Fruit fly (Drosophila melanogaster) whole organism, embryonic: Measurements from ENCODE around the gene Psf2.

ENCODE experiments used
- Atf3 ChIP-seq: fragments of 200-800 bp; sonication (Bioruptor generic); optimal IDR thresholded peaks from 3 replicates; lab custom pipeline; 2016; ENCODE audit warnings: missing biosample characterization, missing genetic modification characterization
- B-H2 ChIP-seq: fragments of 200-800 bp; sonication (Bioruptor generic); optimal IDR thresholded peaks from 2 replicates; lab custom pipeline; 2018; ENCODE audit warnings: missing biosample characterization, mild to moderate bottlenecking, missing genetic modification characterization
- CG10366 ChIP-seq: fragments of 200-800 bp; sonication (Bioruptor generic); IDR thresholded peaks from 2 replicates; pipeline ENCODE4 v1.3.6; 2022; ENCODE audit warnings: missing biosample characterization, missing genetic modification characterization
- CG12104 ChIP-seq: fragments of 200-800 bp; sonication (Bioruptor generic); optimal IDR thresholded peaks from 3 replicates; lab custom pipeline; 2016; ENCODE audit warnings: missing biosample characterization, missing genetic modification characterization
- CG13287 ChIP-seq: fragments of 200-800 bp; sonication (Bioruptor generic); IDR thresholded peaks from 2 replicates; pipeline ENCODE4 v1.3.6; 2022; ENCODE audit warnings: missing biosample characterization, missing genetic modification characterization; ENCODE audit not compliant: partially characterized antibody
- CG13424 ChIP-seq: fragments of 200-800 bp; sonication (Bioruptor generic); optimal IDR thresholded peaks from 2 replicates; lab custom pipeline; 2019; ENCODE audit warnings: missing biosample characterization, mild to moderate bottlenecking, missing genetic modification characterization, moderate library complexity
- CG13894 ChIP-seq: fragments of 200-800 bp; sonication (Bioruptor generic); optimal IDR thresholded peaks from 3 replicates; lab custom pipeline; 2018; ENCODE audit warnings: missing biosample characterization, mild to moderate bottlenecking, missing genetic modification characterization, moderate library complexity
- CG17359 ChIP-seq: fragments of 200-800 bp; sonication (Bioruptor generic); optimal IDR thresholded peaks from 3 replicates; lab custom pipeline; 2018; ENCODE audit warnings: missing biosample characterization, mild to moderate bottlenecking, missing genetic modification characterization, moderate library complexity
- CG17612 ChIP-seq: fragments of 200-800 bp; sonication (Bioruptor generic); IDR thresholded peaks from 2 replicates; pipeline ENCODE4 v1.3.6; 2022; ENCODE audit warnings: missing biosample characterization, missing genetic modification characterization
- CG17829 ChIP-seq: fragments of 200-800 bp; optimal IDR thresholded peaks from 2 replicates; lab custom pipeline; 2019; ENCODE audit warnings: missing biosample characterization, mild to moderate bottlenecking, missing genetic modification characterization, moderate library complexity
- CG18599 ChIP-seq: fragments of 200-800 bp; sonication (Bioruptor generic); optimal IDR thresholded peaks from 3 replicates; lab custom pipeline; 2017; ENCODE audit warnings: missing biosample characterization, missing genetic modification characterization, mild to moderate bottlenecking, moderate library complexity, missing genetic modification reagents
- CG2120 ChIP-seq: fragments of 200-800 bp; sonication (Bioruptor generic); optimal IDR thresholded peaks from 3 replicates; lab custom pipeline; 2016; ENCODE audit warnings: missing biosample characterization, missing genetic modification characterization
- CG31224 ChIP-seq: fragments of 200-800 bp; sonication (Bioruptor generic); IDR thresholded peaks from 2 replicates; pipeline ENCODE4 v1.3.6; 2022; ENCODE audit warnings: missing biosample characterization, missing genetic modification characterization
- CG32532 ChIP-seq: fragments of 200-800 bp; sonication (Bioruptor generic); IDR thresholded peaks from 2 replicates; pipeline ENCODE4 v1.3.6; 2022; ENCODE audit warnings: missing biosample characterization, missing genetic modification characterization
- CG4328 ChIP-seq: fragments of 200-800 bp; sonication (Bioruptor generic); optimal IDR thresholded peaks from 3 replicates; lab custom pipeline; 2017; ENCODE audit warnings: missing biosample characterization, missing genetic modification reagents, missing genetic modification characterization
- CG9215 ChIP-seq: fragments of 200-800 bp; sonication (Bioruptor generic); IDR thresholded peaks from 2 replicates; pipeline ENCODE4 v1.3.6; 2022; ENCODE audit warnings: missing biosample characterization, missing genetic modification characterization
- Ets65A ChIP-seq: fragments of 200-800 bp; sonication (Bioruptor generic); peaks from one replicate; lab custom pipeline; 2016; ENCODE audit warnings: missing biosample characterization, missing genetic modification characterization
- Fer3 ChIP-seq: fragments of 200-800 bp; sonication (Bioruptor generic); optimal IDR thresholded peaks from 2 replicates; lab custom pipeline; 2018; ENCODE audit warnings: missing biosample characterization, mild to moderate bottlenecking, missing genetic modification characterization, moderate library complexity
- HLH54F ChIP-seq: fragments of 200-800 bp; sonication (Bioruptor generic); optimal IDR thresholded peaks from 3 replicates; lab custom pipeline; 2016; ENCODE audit warnings: missing biosample characterization, missing genetic modification characterization
- Hmr ChIP-seq: fragments of 200-800 bp; sonication (Bioruptor generic); optimal IDR thresholded peaks from 3 replicates; lab custom pipeline; 2017; ENCODE audit warnings: mild to moderate bottlenecking, missing biosample characterization, missing genetic modification reagents, missing genetic modification characterization
- NK7.1 ChIP-seq: fragments of 200-800 bp; sonication (Bioruptor generic); optimal IDR thresholded peaks from 3 replicates; lab custom pipeline; 2016; ENCODE audit warnings: missing biosample characterization, missing genetic modification characterization
- Ptx1 ChIP-seq: fragments of 200-800 bp; sonication (Bioruptor generic); IDR thresholded peaks from 2 replicates; pipeline ENCODE4 v1.3.6; 2022; ENCODE audit warnings: missing biosample characterization, missing genetic modification characterization
- TFAM ChIP-seq: fragments of 200-800 bp; sonication (Bioruptor generic); optimal IDR thresholded peaks from 2 replicates; lab custom pipeline; 2017; ENCODE audit warnings: missing biosample characterization, missing genetic modification characterization, inconsistent platforms
- abd-A ChIP-seq: fragments of 200-800 bp; sonication (Bioruptor generic); optimal IDR thresholded peaks from 3 replicates; lab custom pipeline; 2019; ENCODE audit warnings: missing biosample characterization, mild to moderate bottlenecking, missing genetic modification characterization, moderate library complexity
- ap ChIP-seq: fragments of 200-800 bp; sonication (Bioruptor generic); IDR thresholded peaks from 2 replicates; pipeline ENCODE4 v1.3.6; 2022; ENCODE audit warnings: missing biosample characterization, missing genetic modification characterization
- dimm ChIP-seq: fragments of 200-800 bp; sonication (Bioruptor generic); IDR thresholded peaks from 2 replicates; pipeline ENCODE4 v1.3.6; 2022; ENCODE audit warnings: missing biosample characterization, missing genetic modification characterization
- dysf ChIP-seq: fragments of 200-800 bp; sonication (Bioruptor generic); IDR thresholded peaks from 3 replicates; pipeline ENCODE4 v1.3.6; 2022; ENCODE audit warnings: missing biosample characterization, missing genetic modification characterization
- ewg ChIP-seq: fragments of 200-800 bp; sonication (Bioruptor generic); optimal IDR thresholded peaks from 3 replicates; lab custom pipeline; 2017; ENCODE audit warnings: mild to moderate bottlenecking, missing biosample characterization, missing genetic modification reagents, missing genetic modification characterization
- gcm2 ChIP-seq: fragments of 200-800 bp; sonication (Bioruptor generic); optimal IDR thresholded peaks from 2 replicates; lab custom pipeline; 2016; ENCODE audit warnings: missing biosample characterization, missing genetic modification characterization
- gem ChIP-seq: fragments of 200-800 bp; sonication (Bioruptor generic); optimal IDR thresholded peaks from 2 replicates; lab custom pipeline; 2019; ENCODE audit warnings: missing biosample characterization, mild to moderate bottlenecking, missing genetic modification characterization, moderate library complexity
- grn ChIP-seq: fragments of 200-800 bp; sonication (Bioruptor generic); optimal IDR thresholded peaks from 3 replicates; lab custom pipeline; 2017; ENCODE audit warnings: missing biosample characterization, missing genetic modification characterization
- gsb ChIP-seq: fragments of 200-800 bp; sonication (Bioruptor generic); IDR thresholded peaks from 2 replicates; pipeline ENCODE4 v1.3.6; 2022; ENCODE audit warnings: missing biosample characterization, missing genetic modification characterization
- jigr1 ChIP-seq: fragments of 200-800 bp; sonication (Bioruptor generic); IDR thresholded peaks from 3 replicates; pipeline ENCODE4 v1.3.6; 2022; ENCODE audit warnings: missing biosample characterization, missing genetic modification characterization
- ken ChIP-seq: fragments of 200-800 bp; sonication (Bioruptor generic); IDR thresholded peaks from 3 replicates; pipeline ENCODE4 v1.3.6; 2022; ENCODE audit warnings: missing biosample characterization, missing genetic modification characterization
- lab ChIP-seq: fragments of 200-800 bp; sonication (Bioruptor generic); optimal IDR thresholded peaks from 3 replicates; lab custom pipeline; 2017; ENCODE audit warnings: missing biosample characterization, missing genetic modification characterization, mild to moderate bottlenecking, moderate library complexity, missing genetic modification reagents
- onecut ChIP-seq: fragments of 200-800 bp; sonication (Bioruptor generic); IDR thresholded peaks from 2 replicates; pipeline ENCODE4 v1.3.6; 2022; ENCODE audit warnings: missing biosample characterization, missing genetic modification characterization
- prd ChIP-seq, 3 experiments: fragments of >200 bp in 2 of 3; fragments of 200-800 bp in 1 of 3; sonication (Bioruptor generic) in 1 of 3; optimal IDR thresholded peaks in 2 of 3; IDR thresholded peaks in 1 of 3; 2 replicates in 2 of 3; 3 replicates in 1 of 3; pipeline versions ENCODE4 v1.3.6 to Lab custom; 2017 to 2022; ENCODE audit warnings: missing biosample characterization in 1 of 3, missing genetic modification characterization in 1 of 3
- psq ChIP-seq: fragments of 200-800 bp; sonication (Bioruptor generic); optimal IDR thresholded peaks from 2 replicates; lab custom pipeline; 2017; ENCODE audit warnings: missing biosample characterization, missing genetic modification characterization
- pum ChIP-seq: fragments of 200-800 bp; sonication (Bioruptor generic); optimal IDR thresholded peaks from 2 replicates; lab custom pipeline; 2016; ENCODE audit warnings: missing biosample characterization, missing genetic modification characterization
- row ChIP-seq: fragments of 200-800 bp; sonication (Bioruptor generic); IDR thresholded peaks from 3 replicates; pipeline ENCODE4 v1.3.6; 2022; ENCODE audit warnings: missing biosample characterization, missing genetic modification characterization
- salm ChIP-seq: fragments of 200-800 bp; sonication (Bioruptor generic); optimal IDR thresholded peaks from 2 replicates; lab custom pipeline; 2018; ENCODE audit warnings: missing biosample characterization, mild to moderate bottlenecking, missing genetic modification characterization
- sens ChIP-seq: fragments of 200-800 bp; sonication (Bioruptor generic); peaks from one replicate; lab custom pipeline; 2016; ENCODE audit warnings: missing biosample characterization, missing genetic modification characterization
- sqz ChIP-seq: fragments of 200-800 bp; sonication (Bioruptor generic); optimal IDR thresholded peaks from 3 replicates; lab custom pipeline; 2018; ENCODE audit warnings: missing biosample characterization, mild to moderate bottlenecking, missing genetic modification characterization
- toy ChIP-seq: fragments of 200-800 bp; sonication (Bioruptor generic); IDR thresholded peaks from 2 replicates; pipeline ENCODE4 v1.3.6; 2022; ENCODE audit warnings: missing biosample characterization, missing genetic modification characterization
- ttk ChIP-seq: fragments of 200-800 bp; sonication (Bioruptor generic); IDR thresholded peaks from 2 replicates; pipeline ENCODE4 v2.1.2; 2022; ENCODE audit warnings: missing biosample characterization, missing genetic modification characterization
- zen ChIP-seq: fragments of 200-800 bp; sonication (Bioruptor generic); optimal IDR thresholded peaks from 3 replicates; lab custom pipeline; 2018; ENCODE audit warnings: missing biosample characterization, mild to moderate bottlenecking, missing genetic modification characterization, moderate library complexity
- zen2 ChIP-seq: fragments of 200-800 bp; sonication (Bioruptor generic); IDR thresholded peaks from 3 replicates; pipeline ENCODE4 v1.3.6; 2022; ENCODE audit warnings: missing biosample characterization, missing genetic modification characterization; ENCODE audit not compliant: partially characterized antibody

Gene Psf2

dm6 chr2L:4386926-4387550 is at the start of gene Psf2 (continued):
- no peak for TF ChIP-seq CG4328 (GFP tag; lab: Kevin White, UChicago)
- TF ChIP-seq ttk: no peak
- TF ChIP-seq zen2 (GFP tag; lab: Robert Waterston, UW): peak; percentile 9; the same call in 1 of the 3 replicates
- TF ChIP-seq HLH54F: no peak
- no peak for TF ChIP-seq onecut (GFP tag; lab: Robert Waterston, UW)
- TF ChIP-seq CG10366 (GFP tag; lab: Robert Waterston, UW): no peak

- TF ChIP-seq Atf3 (GFP tag; lab: Kevin White, UChicago): no peak
- TF ChIP-seq NK7.1 (GFP tag; lab: Kevin White, UChicago): no peak
- no peak for TF ChIP-seq ap (GFP tag; lab: Robert Waterston, UW)
- TF ChIP-seq CG12104 (GFP tag; lab: Kevin White, UChicago): no peak
- TF ChIP-seq CG9215 (GFP tag; lab: Robert Waterston, UW): no peak
- TF ChIP-seq abd-A (tag; lab: Kevin White, UChicago): no peak
- TF ChIP-seq gcm2 (GFP tag; lab: Kevin White, UChicago): no peak
- no peak for TF ChIP-seq jigr1 (GFP tag; lab: Robert Waterston, UW)
- no peak for TF ChIP-seq CG13894 (tag; lab: Kevin White, UChicago)
- no peak for TF ChIP-seq TFAM (GFP tag; lab: Kevin White, UChicago)
- TF ChIP-seq zen2 (GFP tag; lab: Robert Waterston, UW): no peak
- no peak for TF ChIP-seq sqz (GFP tag; lab: Kevin White, UChicago)
- TF ChIP-seq pum (GFP tag; lab: Kevin White, UChicago): no peak
- TF ChIP-seq CG18599 (GFP tag; lab: Kevin White, UChicago): no peak
- no peak for TF ChIP-seq gem (tag; lab: Kevin White, UChicago)
- no peak for TF ChIP-seq salm
- no peak for TF ChIP-seq CG17359 (tag; lab: Kevin White, UChicago)
- TF ChIP-seq CG31224 (GFP tag; lab: Robert Waterston, UW): no peak
- TF ChIP-seq CG13424: no peak
- no peak for TF ChIP-seq grn (GFP tag; lab: Kevin White, UChicago)
These were observed 46.5 kb upstream of the Psf2 start, which contains the start of the genes CG34177 and CG34178 for dm6 chr2L:4433608-4434007. Gene CG34177, plus strand, starts transcription at chr2L:4433908. Gene CG34178, plus strand, starts transcription at chr2L:4433908.

dm6 chr2L:4422154-4422553 is 35.0 kb upstream of the Psf2 start:
- TF ChIP-seq toy: no peak
- peak; percentile 23; the same call in 1 of the 2 replicates for TF ChIP-seq dimm (GFP tag; lab: Robert Waterston, UW)
- TF ChIP-seq Hmr (GFP tag; lab: Kevin White, UChicago): peak; percentile 31
- TF ChIP-seq lab (GFP tag; lab: Kevin White, UChicago): peak; percentile 41
- no peak for TF ChIP-seq prd (optimal IDR thresholded peaks at IDR 0.05; lab: Kevin White, UChicago)
- peak; percentile 28; the same call in 1 of the 3 replicates for TF ChIP-seq prd (GFP tag; IDR thresholded peaks at IDR 0.05; lab: Robert Waterston, UW)
- no peak for TF ChIP-seq ewg (GFP tag; lab: Kevin White, UChicago)
- TF ChIP-seq gsb (GFP tag; lab: Robert Waterston, UW): 0 out of 2 replicates have a peak, but pooled peaks have one; percentile 24
- TF ChIP-seq sens (GFP tag; lab: Kevin White, UChicago): peak; percentile 3
- no peak for TF ChIP-seq ken (GFP tag; lab: Robert Waterston, UW)
- 0 out of 2 replicates have a peak, but pooled peaks have one; percentile 35 for TF ChIP-seq CG17612 (GFP tag; lab: Robert Waterston, UW)
- no peak for TF ChIP-seq B-H2
- peak; percentile 10 for TF ChIP-seq gem (tag; lab: Kevin White, UChicago)
- TF ChIP-seq Ets65A (GFP tag; lab: Kevin White, UChicago): peak; percentile 63
- peak; percentile 33; the same call in 1 of the 2 replicates for TF ChIP-seq Ptx1 (GFP tag; lab: Robert Waterston, UW)
- peak; percentile 49 for TF ChIP-seq CG18599 (GFP tag; lab: Kevin White, UChicago)
- TF ChIP-seq CG32532: peak; percentile 18; the same call in 1 of the 2 replicates
- peak; percentile 34 for TF ChIP-seq CG2120 (GFP tag; lab: Kevin White, UChicago)
- 0 out of 3 replicates have a peak, but pooled peaks have one; percentile 16 for TF ChIP-seq dysf (GFP tag; lab: Robert Waterston, UW)
- peak; percentile 50; the same call in 2 of the 3 replicates for TF ChIP-seq row (GFP tag; lab: Robert Waterston, UW)
- no peak for TF ChIP-seq Fer3 (tag; lab: Kevin White, UChicago)
- TF ChIP-seq psq (GFP tag; lab: Kevin White, UChicago): no peak
- TF ChIP-seq CG13287 (GFP tag; lab: Robert Waterston, UW): no peak
- TF ChIP-seq CG17829 (tag; lab: Kevin White, UChicago): no peak
- no peak for TF ChIP-seq zen (tag; lab: Kevin White, UChicago)
